Worm (Caenorhabditis elegans) whole organism, L1 larva: ENCODE results near the gene clec-75.
A peak's percentile ranks its signal among the peaks of the same experiment; 100 is the strongest.

Experiments
- C04F5.9 ChIP-seq: sonication (generic microtip); optimal IDR thresholded peaks from 2 replicates; lab custom pipeline; 2016; ENCODE audit warnings: missing genetic modification characterization, missing compliant biosample characterization
- F16B12.6 ChIP-seq: fragments of 150-350 bp; optimal IDR thresholded peaks from 2 replicates; lab custom pipeline; 2014; ENCODE audit warnings: missing biosample characterization, missing genetic modification characterization
- aha-1 ChIP-seq: fragments of 150-350 bp; optimal IDR thresholded peaks from 2 replicates; lab custom pipeline; 2014; ENCODE audit warnings: missing biosample characterization, missing genetic modification characterization
- alr-1 ChIP-seq: fragments of 200-800 bp; sonication (Bioruptor generic); optimal IDR thresholded peaks from 2 replicates; lab custom pipeline; 2018; ENCODE audit warnings: borderline replicate concordance, mild to moderate bottlenecking, missing genetic modification characterization, missing compliant biosample characterization
- blmp-1 ChIP-seq: fragments of 150-350 bp; optimal IDR thresholded peaks from 2 replicates; lab custom pipeline; 2014; ENCODE audit warnings: missing biosample characterization, missing genetic modification characterization
- ceh-8 ChIP-seq: fragments of 200-800 bp; sonication (Bioruptor generic); optimal IDR thresholded peaks from 2 replicates; lab custom pipeline; 2018; ENCODE audit warnings: mild to moderate bottlenecking, missing genetic modification characterization, moderate library complexity, missing compliant biosample characterization
- ceh-90 ChIP-seq: sonication (generic microtip); optimal IDR thresholded peaks from 2 replicates; lab custom pipeline; 2016; ENCODE audit warnings: missing genetic modification characterization, missing compliant biosample characterization
- efl-1 ChIP-seq, 4 experiments: fragments of 150-350 bp; optimal IDR thresholded peaks in 3 of 4; peaks in 1 of 4; 1 replicate in 1 of 4; 2 replicates in 3 of 4; lab custom pipeline; 2014; ENCODE audit warnings: missing biosample characterization in 2 of 4, missing genetic modification characterization in 2 of 4, missing genetic modification reagents in 2 of 4
- efl-3 ChIP-seq: fragments of 200-800 bp; sonication (Bioruptor generic); optimal IDR thresholded peaks from 2 replicates; lab custom pipeline; 2018; ENCODE audit warnings: mild to moderate bottlenecking, missing genetic modification characterization, missing compliant biosample characterization
- egl-13 ChIP-seq: sonication (generic microtip); optimal IDR thresholded peaks from 2 replicates; lab custom pipeline; 2016; ENCODE audit warnings: missing genotype, missing genetic modification reagents, missing genetic modification characterization, missing compliant biosample characterization
- egl-27 ChIP-seq, 2 experiments: fragments of 150-350 bp in 1 of 2; sonication (generic microtip); optimal IDR thresholded peaks; 3 replicates each; lab custom pipeline; 2017 to 2018; ENCODE audit warnings: missing biosample characterization in 2 of 2, missing genetic modification characterization in 2 of 2, missing genetic modification reagents in 2 of 2
- elt-2 ChIP-seq: sonication (generic microtip); optimal IDR thresholded peaks from 2 replicates; lab custom pipeline; 2016; ENCODE audit warnings: missing genetic modification characterization, mild to moderate bottlenecking, inconsistent platforms, missing compliant biosample characterization, missing genetic modification reagents
- elt-3 ChIP-seq, 6 experiments: fragments of 150-350 bp in 1 of 6; sonication (generic microtip); optimal IDR thresholded peaks; 2 replicates each; lab custom pipeline; 2017 to 2018; ENCODE audit warnings: missing biosample characterization in 6 of 6, missing genetic modification characterization in 6 of 6, inconsistent platforms in 1 of 6
- ets-5 ChIP-seq: fragments of 200-800 bp; sonication (Bioruptor generic); IDR thresholded peaks from 2 replicates; pipeline ENCODE4 v1.3.6; 2022; ENCODE audit warnings: missing genetic modification characterization, missing compliant biosample characterization
- fkh-10 ChIP-seq: sonication (generic microtip); optimal IDR thresholded peaks from 2 replicates; lab custom pipeline; 2017; ENCODE audit warnings: missing biosample characterization, missing genetic modification reagents, missing genetic modification characterization
- fkh-8 ChIP-seq: sonication (generic microtip); optimal IDR thresholded peaks from 2 replicates; lab custom pipeline; 2016; ENCODE audit warnings: mild to moderate bottlenecking, missing genetic modification characterization, missing compliant biosample characterization
- fos-1 ChIP-seq: fragments of 150-350 bp; optimal IDR thresholded peaks from 2 replicates; lab custom pipeline; 2014; ENCODE audit warnings: missing biosample characterization, missing genetic modification characterization
- grh-1 ChIP-seq: fragments of 200-800 bp; sonication (Bioruptor generic); IDR thresholded peaks from 2 replicates; pipeline ENCODE4 v1.3.6; 2022; ENCODE audit warnings: missing genetic modification reagents, missing genetic modification characterization, missing compliant biosample characterization
- hlh-17 ChIP-seq: fragments of 200-800 bp; sonication (Bioruptor generic); optimal IDR thresholded peaks from 2 replicates; lab custom pipeline; 2018; ENCODE audit warnings: missing genetic modification characterization, mild to moderate bottlenecking, missing compliant biosample characterization, moderate library complexity, borderline replicate concordance
- isw-1 ChIP-seq: fragments of 200-800 bp; sonication (Bioruptor generic); IDR thresholded peaks from 2 replicates; pipeline ENCODE4 v1.3.6; 2022; ENCODE audit warnings: missing genetic modification characterization, missing compliant biosample characterization
- lir-3 ChIP-seq: sonication (generic microtip); optimal IDR thresholded peaks from 2 replicates; lab custom pipeline; 2016; ENCODE audit warnings: mild to moderate bottlenecking, missing genetic modification characterization, moderate library complexity, missing compliant biosample characterization; ENCODE audit not compliant: poor library complexity
- mdl-1 ChIP-seq, 2 experiments: fragments of 150-350 bp; optimal IDR thresholded peaks; 2 replicates each; lab custom pipeline; 2014 to 2017; ENCODE audit warnings: missing biosample characterization in 2 of 2, missing genetic modification characterization in 2 of 2, inconsistent platforms in 1 of 2
- mef-2 ChIP-seq: fragments of 150-350 bp; optimal IDR thresholded peaks from 2 replicates; lab custom pipeline; 2014; ENCODE audit warnings: missing biosample characterization, missing genetic modification characterization
- mep-1 ChIP-seq: fragments of 150-350 bp; optimal IDR thresholded peaks from 2 replicates; lab custom pipeline; 2014; ENCODE audit warnings: missing biosample characterization, missing genetic modification characterization
- nhr-11 ChIP-seq: fragments of 150-350 bp; optimal IDR thresholded peaks from 2 replicates; lab custom pipeline; 2014; ENCODE audit warnings: missing biosample characterization, missing genetic modification characterization
- nhr-19 ChIP-seq: fragments of 200-800 bp; sonication (Bioruptor generic); conservative IDR thresholded peaks from 2 replicates; pipeline ENCODE4 v1.3.6; 2022; ENCODE audit warnings: missing genetic modification characterization, missing compliant biosample characterization
- nhr-20 ChIP-seq: sonication (generic microtip); optimal IDR thresholded peaks from 2 replicates; lab custom pipeline; 2016; ENCODE audit warnings: mild to moderate bottlenecking, missing genetic modification characterization, missing compliant biosample characterization
- nhr-28 ChIP-seq: fragments of 150-350 bp; optimal IDR thresholded peaks from 2 replicates; lab custom pipeline; 2014; ENCODE audit warnings: missing biosample characterization, missing genetic modification characterization
- nhr-47 ChIP-seq: sonication (generic microtip); optimal IDR thresholded peaks from 2 replicates; lab custom pipeline; 2016; ENCODE audit warnings: mild to moderate bottlenecking, missing genetic modification characterization, moderate library complexity, missing compliant biosample characterization
- nhr-76 ChIP-seq: sonication (generic microtip); optimal IDR thresholded peaks from 2 replicates; lab custom pipeline; 2017; ENCODE audit warnings: missing biosample characterization, missing genetic modification characterization
- skn-1 ChIP-seq: fragments of 150-350 bp; optimal IDR thresholded peaks from 2 replicates; lab custom pipeline; 2014; ENCODE audit warnings: missing biosample characterization, missing genetic modification characterization
- sup-37 ChIP-seq: fragments of 200-800 bp; sonication (Bioruptor generic); optimal IDR thresholded peaks from 2 replicates; lab custom pipeline; 2018; ENCODE audit warnings: mild to moderate bottlenecking, missing genetic modification characterization, missing compliant biosample characterization
- swsn-7 ChIP-seq: sonication (generic microtip); optimal IDR thresholded peaks from 2 replicates; lab custom pipeline; 2016; ENCODE audit warnings: missing genetic modification characterization, missing compliant biosample characterization
- tlp-1 ChIP-seq: fragments of 150-350 bp; optimal IDR thresholded peaks from 2 replicates; lab custom pipeline; 2014; ENCODE audit warnings: missing biosample characterization, missing genetic modification characterization
- unc-130 ChIP-seq: fragments of 150-350 bp; optimal IDR thresholded peaks from 2 replicates; lab custom pipeline; 2017; ENCODE audit warnings: missing biosample characterization, missing genetic modification characterization, inconsistent platforms
- unc-30 ChIP-seq: sonication (generic microtip); optimal IDR thresholded peaks from 2 replicates; lab custom pipeline; 2017; ENCODE audit warnings: missing biosample characterization, missing genetic modification characterization
- vab-15 ChIP-seq: sonication (generic microtip); optimal IDR thresholded peaks from 2 replicates; lab custom pipeline; 2017; ENCODE audit warnings: missing genotype, mild to moderate bottlenecking, missing genetic modification characterization, missing compliant biosample characterization
- xbp-1 ChIP-seq: sonication (generic microtip); optimal IDR thresholded peaks from 2 replicates; lab custom pipeline; 2016; ENCODE audit warnings: missing genetic modification characterization, missing compliant biosample characterization
- zip-4 ChIP-seq: fragments of 200-800 bp; sonication (Bioruptor generic); optimal IDR thresholded peaks from 2 replicates; lab custom pipeline; 2018; ENCODE audit warnings: mild to moderate bottlenecking, missing genetic modification characterization, moderate library complexity, missing compliant biosample characterization
- ztf-11 ChIP-seq, 2 experiments: sonication (generic microtip); optimal IDR thresholded peaks; 2 replicates each; lab custom pipeline; 2016 to 2017; ENCODE audit warnings: missing genetic modification characterization in 2 of 2, missing biosample characterization in 1 of 2, missing compliant biosample characterization in 1 of 2
- ztf-4 ChIP-seq: fragments of 150-350 bp; optimal IDR thresholded peaks from 2 replicates; lab custom pipeline; 2014; ENCODE audit warnings: missing biosample characterization, missing genetic modification characterization

clec-75 gene

ce11 chrIV:3995384-3995783 is 34.9 kb downstream of the clec-75 start, which contains the start of gene F47C12.7:
F47C12.7 (minus strand) TSS chrIV:3995484.
- no peak for TF ChIP-seq efl-1 (optimal IDR thresholded peaks at IDR 0.05; lab: Kevin White, UChicago)
- TF ChIP-seq efl-1 (GFP tag; optimal IDR thresholded peaks at IDR 0.05 in 1 of 2; lab: Kevin White, UChicago) = peak in 1 of 2 experiments; percentile 60
- no peak for TF ChIP-seq fos-1 (tag; lab: Kevin White, UChicago)

- TF ChIP-seq vab-15 (tag; lab: Kevin White, UChicago) (no peak), grh-1 (GFP tag; lab: Robert Waterston, UW) (no peak), unc-30 (tag; lab: Kevin White, UChicago) (no peak), blmp-1 (no peak), skn-1 (no peak), efl-3 (GFP tag; lab: Kevin White, UChicago) (no peak), nhr-47 (tag; lab: Kevin White, UChicago) (no peak), fkh-10 (no peak), elt-3 (tag; optimal IDR thresholded peaks at IDR 0.05; lab: Kevin White, UChicago) (no peak), nhr-76 (tag; lab: Kevin White, UChicago) (no peak), unc-130 (tag; lab: Kevin White, UChicago) (no peak), mdl-1 (tag; optimal IDR thresholded peaks at IDR 0.05; lab: Kevin White, UChicago) (no peak), mef-2 (no peak), ceh-8 (GFP tag; lab: Kevin White, UChicago) (no peak), egl-13 (tag; lab: Kevin White, UChicago) (no peak), ceh-90 (no peak), nhr-28 (tag; lab: Kevin White, UChicago) (no peak), tlp-1 (tag; lab: Kevin White, UChicago) (no peak), aha-1 (tag; lab: Kevin White, UChicago) (no peak), xbp-1 (tag; lab: Kevin White, UChicago) (no peak)
Observed at ce11 chrIV:3998517-3998916, 38.0 kb downstream of the clec-75 start, which contains the start of gene F47C12.8. F47C12.8 (minus strand) TSS chrIV:3998617.

- TF ChIP-seq nhr-47 (tag; lab: Kevin White, UChicago) (no peak), C04F5.9 (tag; lab: Kevin White, UChicago) (no peak), ztf-11 (tag; optimal IDR thresholded peaks at IDR 0.05; lab: Kevin White, UChicago) (no peak), vab-15 (tag; lab: Kevin White, UChicago) (no peak), ztf-4 (tag; lab: Kevin White, UChicago) (no peak), zip-4 (no peak), fkh-8 (tag; lab: Kevin White, UChicago) (no peak), nhr-11 (no peak), hlh-17 (GFP tag; lab: Kevin White, UChicago) (no peak), ets-5 (GFP tag; lab: Robert Waterston, UW) (no peak), mep-1 (tag; lab: Kevin White, UChicago) (no peak), swsn-7 (tag; lab: Kevin White, UChicago) (no peak), lir-3 (tag; lab: Kevin White, UChicago) (no peak), mdl-1 (tag; optimal IDR thresholded peaks at IDR 0.05; lab: Kevin White, UChicago) (no peak)
Observed at ce11 chrIV:3999662-4000061, 39.1 kb downstream of the clec-75 start.

- no peak for TF ChIP-seq isw-1 (GFP tag; lab: Robert Waterston, UW)
- no peak for TF ChIP-seq alr-1 (tag; lab: Kevin White, UChicago)
- no peak for TF ChIP-seq F16B12.6 (tag; lab: Kevin White, UChicago)
- no peak for TF ChIP-seq mdl-1 (tag; optimal IDR thresholded peaks at IDR 0.05; lab: Kevin White, UChicago)
- no peak for TF ChIP-seq efl-3 (GFP tag; lab: Kevin White, UChicago)
- TF ChIP-seq sup-37 (GFP tag; lab: Kevin White, UChicago) = no peak
- no peak for TF ChIP-seq nhr-20 (tag; lab: Kevin White, UChicago)
- no peak for TF ChIP-seq egl-27 (tag; optimal IDR thresholded peaks at IDR 0.05; lab: Kevin White, UChicago)
- TF ChIP-seq nhr-19 (GFP tag; lab: Robert Waterston, UW) = no peak
- no peak for TF ChIP-seq elt-3 (tag; optimal IDR thresholded peaks at IDR 0.05; lab: Kevin White, UChicago)
- TF ChIP-seq elt-2 (tag; lab: Kevin White, UChicago) = no peak
Observed at ce11 chrIV:4004221-4004620, 43.7 kb downstream of the clec-75 start.
